Worm (Caenorhabditis elegans): ENCODE results near the gene T14G12.6.

The T14G12.6 gene

DNA sequence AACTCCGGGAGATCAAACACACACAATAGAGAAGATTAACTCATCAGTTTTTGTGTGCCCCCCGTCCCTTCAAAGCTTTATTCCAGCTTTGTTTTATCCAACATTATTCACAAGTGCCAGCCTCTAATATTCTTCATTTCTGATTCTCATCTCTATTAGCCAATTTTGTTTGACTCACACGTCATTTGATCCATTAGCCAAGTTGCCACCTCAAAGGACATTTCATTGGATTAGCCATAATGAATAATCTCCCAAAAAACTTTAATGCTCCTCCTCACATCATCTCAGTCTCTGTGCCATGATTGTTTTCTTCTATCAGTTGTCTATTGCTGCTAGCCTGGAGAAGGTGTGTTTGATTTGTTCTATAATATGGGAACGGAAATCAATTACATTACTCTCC, 33.8 kb downstream of the T14G12.6 start:
- TF ChIP-seq daf-16 (GFP tag; optimal IDR thresholded peaks at IDR 0.05) (no peak), daf-16 (tag; optimal IDR thresholded peaks at IDR 0.05) (no peak), snpc-4 (tag; optimal IDR thresholded peaks at IDR 0.05) (no peak), F26F4.8 (GFP tag; conservative IDR thresholded peaks at IDR 0.05) (no peak), mxl-3 (GFP tag; optimal IDR thresholded peaks at IDR 0.05) (no peak), daf-12 (tag; optimal IDR thresholded peaks at IDR 0.05) (no peak), madf-9 (GFP tag; conservative IDR thresholded peaks at IDR 0.05) (no peak), nhr-237 (tag; optimal IDR thresholded peaks at IDR 0.05) (no peak), tra-1 (GFP tag; IDR thresholded peaks at IDR 0.05) (no peak), egl-27 (tag; optimal IDR thresholded peaks at IDR 0.05) (no peak), zfp-2 (tag; optimal IDR thresholded peaks at IDR 0.05) (no peak), mes-2 (tag; optimal IDR thresholded peaks at IDR 0.05; ENCODE audit: poor library complexity, severe bottlenecking) (no peak), mep-1 (tag; optimal IDR thresholded peaks at IDR 0.05) (no peak), rbr-2 (tag; optimal IDR thresholded peaks at IDR 0.05) (no peak), Y105C5A.15 (GFP tag; IDR thresholded peaks at IDR 0.05) (no peak), lin-13 (GFP tag; optimal IDR thresholded peaks at IDR 0.05) (no peak), Y5F2A.4 (GFP tag; optimal IDR thresholded peaks at IDR 0.05) (no peak), zip-11 (GFP tag; IDR thresholded peaks at IDR 0.05) (no peak)

DNA sequence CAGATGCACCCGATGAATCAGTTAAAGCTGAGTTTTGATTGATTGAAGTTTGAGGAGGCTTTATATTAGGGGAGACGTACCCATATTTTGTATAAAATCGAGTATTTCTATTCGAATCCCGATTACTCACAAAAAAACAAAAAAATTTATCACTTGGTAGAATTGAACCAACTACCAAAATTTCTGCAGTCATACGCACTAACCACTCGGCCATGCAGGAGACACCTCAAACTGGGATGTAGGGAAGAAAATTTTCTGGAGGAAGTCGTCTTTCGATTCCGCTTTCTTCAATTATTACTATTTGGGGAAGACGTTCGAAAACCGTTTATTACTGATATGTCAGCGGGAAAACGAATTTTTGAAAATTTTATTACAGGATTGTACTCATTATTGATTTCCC, 36.7 kb downstream of the T14G12.6 start:
- TF ChIP-seq lim-7 (GFP tag; IDR thresholded peaks at IDR 0.05) (peak; percentile 62), dmd-8 (GFP tag; IDR thresholded peaks at IDR 0.05) (0 out of 2 replicates have a peak, but pooled peaks have one; percentile 38), snpc-1.2 (GFP tag; IDR thresholded peaks at IDR 0.05) (peak; percentile 38; the same call in 1 of the 2 replicates), Y105C5A.15 (GFP tag; IDR thresholded peaks at IDR 0.05) (0 out of 2 replicates have a peak, but pooled peaks have one; percentile 36)

DNA sequence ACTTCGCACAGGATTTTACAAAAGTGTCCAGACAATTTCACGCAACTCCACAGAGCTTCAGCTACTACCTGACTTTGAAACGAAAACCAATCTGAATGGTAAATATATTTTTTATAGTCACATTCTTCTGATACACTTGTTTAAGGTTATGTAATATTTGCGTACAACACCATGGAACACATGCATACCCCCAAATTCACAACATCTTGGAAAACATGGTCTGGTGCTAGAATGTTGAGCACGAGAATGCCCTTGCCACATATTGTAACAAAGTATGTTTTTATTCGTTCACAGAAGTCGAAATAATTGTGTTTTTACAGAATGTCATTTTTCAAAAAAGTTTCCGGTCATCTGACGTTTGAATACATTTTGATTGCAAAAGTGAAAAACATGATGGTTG, 43.4 kb downstream of the T14G12.6 start:
- TF ChIP-seq hlh-30 (tag; optimal IDR thresholded peaks at IDR 0.05; ENCODE audit: insufficient read depth): no peak
- no peak for TF ChIP-seq egl-43 (GFP tag; IDR thresholded peaks at IDR 0.05)
- no peak for TF ChIP-seq nhr-11 (tag; optimal IDR thresholded peaks at IDR 0.05)
- no peak for TF ChIP-seq ama-1 (optimal IDR thresholded peaks at IDR 0.05)
- no peak for TF ChIP-seq nhr-28 (tag; optimal IDR thresholded peaks at IDR 0.05)
- TF ChIP-seq unc-62 (GFP tag; optimal IDR thresholded peaks at IDR 0.05 in 1 of 2): peak in 1 of 2 experiments; percentile 93
- TF ChIP-seq unc-62 (tag; optimal IDR thresholded peaks at IDR 0.05): no peak

DNA sequence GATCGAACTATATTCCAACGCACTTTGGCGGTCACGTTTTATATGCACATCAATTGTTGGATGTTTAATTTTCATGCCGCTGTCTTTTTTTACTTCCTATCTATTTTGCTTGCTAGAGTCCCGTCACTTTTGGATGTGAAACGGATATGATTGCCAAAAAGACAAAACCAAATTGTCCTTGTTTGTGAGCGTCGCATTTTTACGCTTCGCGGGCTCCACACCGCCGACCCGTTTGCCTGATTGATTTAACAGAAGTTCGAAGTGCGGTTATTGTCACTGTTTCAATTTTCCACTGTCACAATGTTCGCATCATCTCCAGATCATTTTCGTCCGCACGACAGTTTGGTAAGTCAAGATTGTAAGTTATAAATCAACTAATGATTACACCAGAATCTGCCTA, 44.4 kb downstream of the T14G12.6 start, which contains the start of gene C01C4.2:
C01C4.2 (plus strand) TSS at position 301 of the 400 bp plus-strand sequence.
- TF ChIP-seq dmd-9 (GFP tag; IDR thresholded peaks at IDR 0.05) (0 out of 2 replicates have a peak, but pooled peaks have one; percentile 13), lsy-2 (tag; optimal IDR thresholded peaks at IDR 0.05) (no peak)

DNA sequence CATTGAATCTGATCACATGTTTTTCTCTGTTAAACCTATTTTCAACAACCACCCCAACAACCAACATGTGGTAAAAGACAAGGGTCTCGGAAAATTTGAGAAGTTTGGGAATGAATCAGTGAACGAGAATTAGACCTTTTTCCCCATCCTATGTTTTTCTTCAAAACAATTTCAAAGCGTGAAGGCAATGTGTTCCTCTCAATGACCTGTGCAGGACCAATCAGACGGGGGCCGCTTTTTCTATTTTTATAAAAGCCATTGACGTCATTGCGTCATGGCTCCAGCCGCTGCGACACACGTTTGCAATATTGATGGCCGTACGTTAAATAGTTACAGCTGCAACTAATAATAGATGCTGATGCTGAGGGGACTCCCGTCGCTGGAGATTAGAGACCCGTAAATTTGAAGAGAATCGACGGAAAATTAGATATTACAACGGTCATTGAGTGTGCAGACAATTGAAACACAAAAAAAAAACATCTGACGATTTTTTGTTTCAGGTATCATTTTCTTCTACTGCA, 47.6 kb downstream of the T14G12.6 start:
- TF ChIP-seq arid-1 (GFP tag; conservative IDR thresholded peaks at IDR 0.05): no peak
- no peak for TF ChIP-seq pqm-1 (tag; optimal IDR thresholded peaks at IDR 0.05)
- TF ChIP-seq daf-16 (GFP tag; optimal IDR thresholded peaks at IDR 0.05): peak in 1 of 2 experiments; percentile 76
- no peak for TF ChIP-seq daf-16 (tag; optimal IDR thresholded peaks at IDR 0.05)
- no peak for TF ChIP-seq nhr-41 (GFP tag; IDR thresholded peaks at IDR 0.05)
- TF ChIP-seq hmg-1.1 (GFP tag; IDR thresholded peaks at IDR 0.05): 0 out of 2 replicates have a peak, but pooled peaks have one; percentile 25
- no peak for TF ChIP-seq F44E2.7 (GFP tag; IDR thresholded peaks at IDR 0.05)
- TF ChIP-seq ceh-62 (tag; optimal IDR thresholded peaks at IDR 0.05): no peak
- TF ChIP-seq F49E8.2 (tag; optimal IDR thresholded peaks at IDR 0.05; ENCODE audit: borderline replicate concordance): no peak
- no peak for TF ChIP-seq madf-5 (GFP tag; IDR thresholded peaks at IDR 0.05)
- TF ChIP-seq unc-130 (GFP tag; optimal IDR thresholded peaks at IDR 0.05): no peak
- no peak for TF ChIP-seq T26A8.4 (GFP tag; IDR thresholded peaks at IDR 0.05)
- TF ChIP-seq zip-11 (GFP tag; IDR thresholded peaks at IDR 0.05): no peak
- no peak for TF ChIP-seq Y105C5A.15 (GFP tag; IDR thresholded peaks at IDR 0.05)
- 0 out of 2 replicates have a peak, but pooled peaks have one; percentile 8 for TF ChIP-seq ceh-20 (GFP tag; IDR thresholded peaks at IDR 0.05)
- TF ChIP-seq aha-1 (tag): no peak
- TF ChIP-seq unc-62 (GFP tag; optimal IDR thresholded peaks at IDR 0.05 in 1 of 2): peak in 1 of 2 experiments; percentile 89
- no peak for TF ChIP-seq unc-62 (tag; optimal IDR thresholded peaks at IDR 0.05)

All from whole organism, L4 larva.